Worm (Caenorhabditis elegans) whole organism, mixed stage, embryonic: ENCODE results near the gene ZC13.1.

Source experiments
- ceh-39 ChIP-seq: fragments of 150-350 bp; optimal IDR thresholded peaks from 2 replicates; lab custom pipeline; 2014; ENCODE audit warnings: missing biosample characterization, missing genetic modification characterization
- ceh-43 ChIP-seq: fragments of 200-800 bp; sonication (Bioruptor generic); optimal IDR thresholded peaks from 2 replicates; lab custom pipeline; 2018; ENCODE audit warnings: mild to moderate bottlenecking, missing genetic modification characterization, moderate library complexity, missing compliant biosample characterization
- ceh-83 ChIP-seq: fragments of 200-800 bp; sonication (Bioruptor generic); optimal IDR thresholded peaks from 2 replicates; lab custom pipeline; 2018; ENCODE audit warnings: mild to moderate bottlenecking, missing genetic modification characterization, missing compliant biosample characterization
- ces-1 ChIP-seq: fragments of 150-350 bp; optimal IDR thresholded peaks from 2 replicates; lab custom pipeline; 2014; ENCODE audit warnings: missing biosample characterization, missing genetic modification reagents, missing genetic modification characterization
- cnd-1 ChIP-seq: fragments of 200-800 bp; sonication (Bioruptor generic); optimal IDR thresholded peaks from 2 replicates; lab custom pipeline; 2018; ENCODE audit warnings: mild to moderate bottlenecking, missing genetic modification characterization, missing compliant biosample characterization
- elt-1 ChIP-seq: sonication (generic microtip); optimal IDR thresholded peaks from 2 replicates; lab custom pipeline; 2017; ENCODE audit warnings: missing genetic modification characterization, mild to moderate bottlenecking, missing compliant biosample characterization, antibody characterized with exemption, moderate library complexity, borderline replicate concordance; ENCODE audit not compliant: insufficient read depth
- elt-3 ChIP-seq: fragments of 150-350 bp; optimal IDR thresholded peaks from 2 replicates; lab custom pipeline; 2014; ENCODE audit warnings: missing biosample characterization, missing genetic modification characterization
- flh-1 ChIP-seq: fragments of 200-800 bp; sonication (Bioruptor generic); optimal IDR thresholded peaks from 2 replicates; lab custom pipeline; 2018; ENCODE audit warnings: mild to moderate bottlenecking, missing genetic modification characterization, moderate library complexity, missing compliant biosample characterization
- ham-2 ChIP-seq: fragments of 200-800 bp; sonication (Bioruptor generic); optimal IDR thresholded peaks from 2 replicates; lab custom pipeline; 2018; ENCODE audit warnings: mild to moderate bottlenecking, missing genetic modification characterization, missing compliant biosample characterization
- hlh-1 ChIP-seq: fragments of 150-350 bp; optimal IDR thresholded peaks from 2 replicates; lab custom pipeline; 2014; ENCODE audit warnings: missing biosample characterization, missing genetic modification reagents, missing genetic modification characterization
- lin-13 ChIP-seq: fragments of 150-350 bp; optimal IDR thresholded peaks from 2 replicates; lab custom pipeline; 2014; ENCODE audit warnings: missing biosample characterization, missing genetic modification characterization
- lin-32 ChIP-seq: fragments of 200-800 bp; sonication (Bioruptor generic); optimal IDR thresholded peaks from 2 replicates; lab custom pipeline; 2018; ENCODE audit warnings: mild to moderate bottlenecking, missing genetic modification characterization, missing compliant biosample characterization
- lsy-2 ChIP-seq: fragments of 150-350 bp; optimal IDR thresholded peaks from 2 replicates; lab custom pipeline; 2014; ENCODE audit warnings: missing biosample characterization, missing genetic modification characterization
- mep-1 ChIP-seq: fragments of 150-350 bp; optimal IDR thresholded peaks from 2 replicates; lab custom pipeline; 2017; ENCODE audit warnings: missing biosample characterization, missing genetic modification reagents, missing genetic modification characterization, inconsistent platforms
- nhr-237 ChIP-seq: fragments of 150-350 bp; optimal IDR thresholded peaks from 2 replicates; lab custom pipeline; 2014; ENCODE audit warnings: missing biosample characterization, missing genetic modification characterization
- nhr-28 ChIP-seq: fragments of 150-350 bp; optimal IDR thresholded peaks from 2 replicates; lab custom pipeline; 2014; ENCODE audit warnings: missing biosample characterization, missing genetic modification characterization
- nhr-76 ChIP-seq: sonication (generic microtip); optimal IDR thresholded peaks from 2 replicates; lab custom pipeline; 2017; ENCODE audit warnings: missing biosample characterization, missing genetic modification characterization
- pha-4 ChIP-seq: fragments of 150-350 bp; optimal IDR thresholded peaks from 2 replicates; lab custom pipeline; 2018; ENCODE audit warnings: missing biosample characterization, missing genetic modification reagents, missing genetic modification characterization
- sem-2 ChIP-seq: fragments of 200-800 bp; sonication (Bioruptor generic); optimal IDR thresholded peaks from 2 replicates; lab custom pipeline; 2018; ENCODE audit warnings: mild to moderate bottlenecking, missing genetic modification characterization, missing compliant biosample characterization
- tbx-8 ChIP-seq: fragments of 200-800 bp; sonication (Bioruptor generic); optimal IDR thresholded peaks from 2 replicates; lab custom pipeline; 2018; ENCODE audit warnings: mild to moderate bottlenecking, missing genetic modification characterization, moderate library complexity, missing compliant biosample characterization
- unc-120 ChIP-seq: sonication (generic microtip); optimal IDR thresholded peaks from 2 replicates; lab custom pipeline; 2017; ENCODE audit warnings: missing genetic modification characterization, missing compliant biosample characterization; ENCODE audit not compliant: poor library complexity, severe bottlenecking
- unc-62 ChIP-seq: fragments of 150-350 bp; optimal IDR thresholded peaks from 2 replicates; lab custom pipeline; 2014; ENCODE audit warnings: missing biosample characterization, missing genetic modification reagents, missing genetic modification characterization
- zip-8 ChIP-seq: fragments of 150-350 bp; optimal IDR thresholded peaks from 2 replicates; lab custom pipeline; 2014; ENCODE audit warnings: missing biosample characterization, missing genetic modification characterization
- ztf-11 ChIP-seq: fragments of 150-350 bp; optimal IDR thresholded peaks from 2 replicates; lab custom pipeline; 2014; ENCODE audit warnings: missing biosample characterization, missing genetic modification characterization

The ZC13.1 gene

ce11 chrX:926125-926524 is 49.1 kb downstream of the ZC13.1 start:
- TF ChIP-seq sem-2 (GFP tag; lab: Kevin White, UChicago) (no peak), pha-4 (tag; lab: Kevin White, UChicago) (no peak), tbx-8 (GFP tag; lab: Kevin White, UChicago) (no peak), zip-8 (no peak), lin-32 (no peak), ces-1 (GFP tag; lab: Kevin White, UChicago) (no peak), unc-120 (tag; lab: Kevin White, UChicago) (no peak), ceh-43 (GFP tag; lab: Kevin White, UChicago) (no peak), lsy-2 (tag; lab: Kevin White, UChicago) (no peak), hlh-1 (tag; lab: Kevin White, UChicago) (no peak), unc-62 (GFP tag; lab: Kevin White, UChicago) (no peak), flh-1 (GFP tag; lab: Kevin White, UChicago) (no peak), nhr-237 (no peak), lin-13 (no peak), nhr-28 (tag; lab: Kevin White, UChicago) (no peak), ceh-39 (tag; lab: Kevin White, UChicago) (no peak), nhr-76 (tag; lab: Kevin White, UChicago) (no peak)

ce11 chrX:927632-928031 is 50.6 kb downstream of the ZC13.1 start:
- TF ChIP-seq ceh-43 (GFP tag; lab: Kevin White, UChicago): no peak
- TF ChIP-seq ham-2 (GFP tag; lab: Kevin White, UChicago): no peak
- no peak for TF ChIP-seq ztf-11 (tag; lab: Kevin White, UChicago)
- no peak for TF ChIP-seq flh-1 (GFP tag; lab: Kevin White, UChicago)
- no peak for TF ChIP-seq ceh-83 (GFP tag; lab: Kevin White, UChicago)
- TF ChIP-seq cnd-1 (tag; lab: Kevin White, UChicago): no peak
- TF ChIP-seq mep-1: no peak
- no peak for TF ChIP-seq elt-1 (tag; lab: Kevin White, UChicago)
- TF ChIP-seq lsy-2 (tag; lab: Kevin White, UChicago): no peak
- no peak for TF ChIP-seq elt-3 (tag; lab: Kevin White, UChicago)
- no peak for TF ChIP-seq unc-62 (GFP tag; lab: Kevin White, UChicago)
- TF ChIP-seq nhr-76 (tag; lab: Kevin White, UChicago): no peak
- TF ChIP-seq nhr-28 (tag; lab: Kevin White, UChicago): no peak
